Fruit fly (Drosophila melanogaster): Measurements from ENCODE around the gene Sh3beta.
A peak's percentile ranks its signal among the peaks of the same experiment; 100 is the strongest.

Sh3beta gene

dm6 chr3L:7367798-7368678 lies 1.0 kb downstream of the Sh3beta start:
- TF ChIP-seq CTCF (optimal IDR thresholded peaks at IDR 0.05) (no peak), CG8478 (optimal IDR thresholded peaks at IDR 0.05) (no peak)

- TF ChIP-seq CG8478 (optimal IDR thresholded peaks at IDR 0.05) (no peak), CTCF (optimal IDR thresholded peaks at IDR 0.05) (no peak)
These were observed 4.3 kb downstream of the Sh3beta start for dm6 chr3L:7364717-7365278.

- TF ChIP-seq CTCF (optimal IDR thresholded peaks at IDR 0.05) (no peak), CG8478 (optimal IDR thresholded peaks at IDR 0.05) (no peak)
These were observed 8.0 kb downstream of the Sh3beta start for dm6 chr3L:7361095-7361522.

dm6 chr3L:7360324-7360852 lies 8.7 kb downstream of the Sh3beta start, which contains the start of gene Sec63:
TSS of gene Sec63 (plus strand) at chr3L:7360561.
- no peak for TF ChIP-seq CG8478 (optimal IDR thresholded peaks at IDR 0.05)
- peak; percentile 16 to 40 for TF ChIP-seq CTCF (optimal IDR thresholded peaks at IDR 0.05)

dm6 chr3L:7359827-7360323 lies 9.2 kb downstream of the Sh3beta start, which contains the start of gene pst:
TSS of gene pst (minus strand) at chr3L:7360263.
- TF ChIP-seq CG8478 (optimal IDR thresholded peaks at IDR 0.05) = no peak
- TF ChIP-seq CTCF (optimal IDR thresholded peaks at IDR 0.05) = no peak

dm6 chr3L:7356386-7357117 lies 12.5 kb downstream of the Sh3beta start, which contains the start of gene CTCF:
TSS of gene CTCF (minus strand) at chr3L:7356713.
- TF ChIP-seq CG8478 (optimal IDR thresholded peaks at IDR 0.05) (no peak), CTCF (optimal IDR thresholded peaks at IDR 0.05) (peak; percentile 85 to 93)

- no peak for TF ChIP-seq CTCF (optimal IDR thresholded peaks at IDR 0.05)
- TF ChIP-seq CG8478 (optimal IDR thresholded peaks at IDR 0.05) = no peak
These were observed 19.7 kb downstream of the Sh3beta start for dm6 chr3L:7349311-7349710.

dm6 chr3L:7347984-7348631 lies 21.0 kb downstream of the Sh3beta start, which contains the start of the genes Srp19 and qm:
TSS of gene Srp19 (minus strand) at chr3L:7348034.
TSS of gene qm (plus strand) at chr3L:7348313.
- TF ChIP-seq CG8478 (optimal IDR thresholded peaks at IDR 0.05) (no peak), CTCF (optimal IDR thresholded peaks at IDR 0.05) (no peak)

dm6 chr3L:7346951-7347350 lies 22.1 kb downstream of the Sh3beta start, which contains the start of gene CG14834:
TSS of gene CG14834 (minus strand) at chr3L:7347123.
- no peak for TF ChIP-seq CG8478 (optimal IDR thresholded peaks at IDR 0.05)
- TF ChIP-seq CTCF (optimal IDR thresholded peaks at IDR 0.05) = no peak

- TF ChIP-seq CG8478 (optimal IDR thresholded peaks at IDR 0.05) (no peak), CTCF (optimal IDR thresholded peaks at IDR 0.05) (no peak)
These were observed 24.1 kb downstream of the Sh3beta start, which contains the start of gene Cln7 for dm6 chr3L:7344965-7345427. TSS of gene Cln7 (minus strand) at chr3L:7345183.

dm6 chr3L:7344001-7344400 lies 25.1 kb downstream of the Sh3beta start:
- TF ChIP-seq CG8478 (optimal IDR thresholded peaks at IDR 0.05) = no peak
- no peak for TF ChIP-seq CTCF (optimal IDR thresholded peaks at IDR 0.05)

- TF ChIP-seq CTCF (optimal IDR thresholded peaks at IDR 0.05) = no peak
- TF ChIP-seq CG8478 (optimal IDR thresholded peaks at IDR 0.05) = no peak
These were observed 29.8 kb downstream of the Sh3beta start, which contains the start of the genes lark and eco for dm6 chr3L:7339216-7339742. TSS of gene lark (plus strand) at chr3L:7339266. TSS of gene eco (minus strand) at chr3L:7339340.

dm6 chr3L:7338786-7339185 lies 30.3 kb downstream of the Sh3beta start:
- no peak for TF ChIP-seq CG8478 (optimal IDR thresholded peaks at IDR 0.05)
- TF ChIP-seq CTCF (optimal IDR thresholded peaks at IDR 0.05) = no peak

- TF ChIP-seq CG8478 (optimal IDR thresholded peaks at IDR 0.05) (no peak), CTCF (optimal IDR thresholded peaks at IDR 0.05) (no peak)
These were observed 34.1 kb downstream of the Sh3beta start, which contains the start of the genes wrm1 and wrm2 for dm6 chr3L:7334990-7335389. TSS of gene wrm1 (minus strand) at chr3L:7335226. TSS of gene wrm2 (minus strand) at chr3L:7335226.

All from S2 (cell line).